Worm (Caenorhabditis elegans): ENCODE data around the gene irld-25.

- TF ChIP-seq flt-1 (GFP tag; IDR thresholded peaks at IDR 0.05) (no peak), ztf-29 (GFP tag; IDR thresholded peaks at IDR 0.05) (no peak), T22C8.4 (GFP tag; IDR thresholded peaks at IDR 0.05) (no peak), klf-2 (GFP tag; conservative IDR thresholded peaks at IDR 0.05) (no peak), tab-1 (GFP tag; IDR thresholded peaks at IDR 0.05) (no peak)
Observed at ce11 chrV:15175459-15175858, 46.0 kb upstream of the irld-25 start, which contains the start of gene clec-47.

All from whole organism, midembryonic.